Worm (Caenorhabditis elegans) whole organism, L2 larva: Measurements from ENCODE around the gene bud-31.

ENCODE experiments used
- C34F6.9 ChIP-seq: fragments of 150-350 bp; optimal IDR thresholded peaks from 2 replicates; lab custom pipeline; 2014; ENCODE audit warnings: missing biosample characterization, missing genetic modification characterization
- F13H6.1 ChIP-seq: sonication (generic microtip); optimal IDR thresholded peaks from 2 replicates; lab custom pipeline; 2016; ENCODE audit warnings: missing genetic modification characterization, missing compliant biosample characterization
- Y55F3AM.14 ChIP-seq: fragments of 200-800 bp; sonication (Bioruptor generic); optimal IDR thresholded peaks from 2 replicates; lab custom pipeline; 2018; ENCODE audit warnings: mild to moderate bottlenecking, missing genetic modification characterization, missing compliant biosample characterization
- alr-1 ChIP-seq: fragments of 150-350 bp; optimal IDR thresholded peaks from 2 replicates; lab custom pipeline; 2014; ENCODE audit warnings: missing biosample characterization, missing genetic modification characterization
- ama-1 ChIP-seq: fragments of 150-350 bp; optimal IDR thresholded peaks from 2 replicates; lab custom pipeline; 2018; ENCODE audit warnings: inconsistent platforms
- blmp-1 ChIP-seq: sonication (generic microtip); optimal IDR thresholded peaks from 2 replicates; lab custom pipeline; 2017; ENCODE audit warnings: missing genetic modification characterization, mild to moderate bottlenecking, missing compliant biosample characterization, antibody characterized with exemption, moderate library complexity; ENCODE audit not compliant: insufficient read depth
- ceh-16 ChIP-seq: fragments of 150-350 bp; optimal IDR thresholded peaks from 2 replicates; lab custom pipeline; 2014; ENCODE audit warnings: missing biosample characterization, missing genetic modification characterization
- ceh-82 ChIP-seq: fragments of 150-350 bp; optimal IDR thresholded peaks from 2 replicates; lab custom pipeline; 2014; ENCODE audit warnings: missing biosample characterization, missing genetic modification characterization
- crh-2 ChIP-seq: sonication (generic microtip); optimal IDR thresholded peaks from 2 replicates; lab custom pipeline; 2017; ENCODE audit warnings: missing biosample characterization, missing genetic modification characterization
- dmd-4 ChIP-seq: sonication (generic microtip); optimal IDR thresholded peaks from 2 replicates; lab custom pipeline; 2017; ENCODE audit warnings: missing biosample characterization, missing genetic modification characterization
- egl-27 ChIP-seq: sonication (generic microtip); optimal IDR thresholded peaks from 3 replicates; lab custom pipeline; 2017; ENCODE audit warnings: missing biosample characterization, missing genetic modification reagents, missing genetic modification characterization
- elt-1 ChIP-seq: fragments of 150-350 bp; optimal IDR thresholded peaks from 2 replicates; lab custom pipeline; 2014; ENCODE audit warnings: missing biosample characterization, missing genetic modification characterization
- fos-1 ChIP-seq: fragments of 150-350 bp; optimal IDR thresholded peaks from 2 replicates; lab custom pipeline; 2014; ENCODE audit warnings: missing biosample characterization, missing genetic modification characterization
- gmeb-1 ChIP-seq: fragments of 150-350 bp; optimal IDR thresholded peaks from 2 replicates; lab custom pipeline; 2014; ENCODE audit warnings: missing biosample characterization, missing genetic modification characterization
- lin-11 ChIP-seq: fragments of 150-350 bp; sonication (generic microtip); optimal IDR thresholded peaks from 2 replicates; lab custom pipeline; 2014; ENCODE audit warnings: missing biosample characterization, missing genetic modification characterization, inconsistent platforms, mixed read lengths
- lin-13 ChIP-seq: fragments of 150-350 bp; optimal IDR thresholded peaks from 2 replicates; lab custom pipeline; 2014; ENCODE audit warnings: missing biosample characterization, missing genetic modification reagents, missing genetic modification characterization
- lin-39 ChIP-seq: fragments of 150-350 bp; optimal IDR thresholded peaks from 2 replicates; lab custom pipeline; 2014; ENCODE audit warnings: missing biosample characterization, missing genetic modification reagents, missing genetic modification characterization
- lsy-2 ChIP-seq, 2 experiments: fragments of 150-350 bp in 1 of 2; sonication (generic microtip) in 1 of 2; optimal IDR thresholded peaks; 2 replicates each; lab custom pipeline; 2014 to 2017; ENCODE audit warnings: missing biosample characterization in 2 of 2, missing genetic modification characterization in 2 of 2
- mab-5 ChIP-seq: fragments of 150-350 bp; optimal IDR thresholded peaks from 2 replicates; lab custom pipeline; 2014; ENCODE audit warnings: missing biosample characterization, missing genetic modification characterization
- mdl-1 ChIP-seq, 2 experiments: fragments of 150-350 bp in 1 of 2; sonication (generic microtip) in 1 of 2; optimal IDR thresholded peaks; 2 replicates each; lab custom pipeline; 2017; ENCODE audit warnings: missing biosample characterization in 2 of 2, missing genetic modification characterization in 2 of 2
- nhr-10 ChIP-seq: sonication (generic microtip); optimal IDR thresholded peaks from 2 replicates; lab custom pipeline; 2017; ENCODE audit warnings: missing biosample characterization, missing genetic modification characterization
- nhr-11 ChIP-seq: fragments of 150-350 bp; optimal IDR thresholded peaks from 2 replicates; lab custom pipeline; 2014; ENCODE audit warnings: missing biosample characterization, missing genetic modification characterization
- nhr-129 ChIP-seq: fragments of 150-350 bp; optimal IDR thresholded peaks from 2 replicates; lab custom pipeline; 2014; ENCODE audit warnings: missing biosample characterization, missing genetic modification characterization
- nhr-21 ChIP-seq: fragments of 150-350 bp; optimal IDR thresholded peaks from 2 replicates; lab custom pipeline; 2014; ENCODE audit warnings: missing biosample characterization, missing genetic modification characterization
- nhr-23 ChIP-seq: fragments of 150-350 bp; optimal IDR thresholded peaks from 2 replicates; lab custom pipeline; 2014; ENCODE audit warnings: missing biosample characterization, missing genetic modification reagents, missing genetic modification characterization
- nhr-237 ChIP-seq: fragments of 150-350 bp; optimal IDR thresholded peaks from 2 replicates; lab custom pipeline; 2014; ENCODE audit warnings: missing biosample characterization, missing genetic modification characterization
- nhr-25 ChIP-seq: fragments of 150-350 bp; sonication (generic microtip); optimal IDR thresholded peaks from 3 replicates; lab custom pipeline; 2014; ENCODE audit warnings: missing biosample characterization, missing genetic modification characterization
- nhr-77 ChIP-seq: fragments of 150-350 bp; optimal IDR thresholded peaks from 2 replicates; lab custom pipeline; 2014; ENCODE audit warnings: missing biosample characterization, missing genetic modification characterization
- peb-1 ChIP-seq: fragments of 150-350 bp; optimal IDR thresholded peaks from 2 replicates; lab custom pipeline; 2014; ENCODE audit warnings: missing biosample characterization, missing genetic modification characterization
- sem-4 ChIP-seq: fragments of 150-350 bp; optimal IDR thresholded peaks from 2 replicates; lab custom pipeline; 2014; ENCODE audit warnings: missing biosample characterization, missing genetic modification reagents, missing genetic modification characterization
- skn-1 ChIP-seq: sonication (generic microtip); optimal IDR thresholded peaks from 2 replicates; lab custom pipeline; 2017; ENCODE audit warnings: missing biosample characterization, missing genetic modification characterization
- sma-3 ChIP-seq: sonication (generic microtip); optimal IDR thresholded peaks from 2 replicates; lab custom pipeline; 2016; ENCODE audit warnings: missing genetic modification reagents, missing genetic modification characterization, missing compliant biosample characterization
- sma-9 ChIP-seq, 2 experiments: fragments of 150-350 bp in 1 of 2; sonication (generic microtip) in 1 of 2; optimal IDR thresholded peaks; 2 replicates each; lab custom pipeline; 2014 to 2016; ENCODE audit warnings: missing genetic modification characterization in 2 of 2, mild to moderate bottlenecking in 1 of 2, missing biosample characterization in 1 of 2, missing compliant biosample characterization in 1 of 2, missing genetic modification reagents in 1 of 2, moderate library complexity in 1 of 2
- snpc-4 ChIP-seq: fragments of 150-350 bp; optimal IDR thresholded peaks from 2 replicates; lab custom pipeline; 2014; ENCODE audit warnings: missing biosample characterization, missing genetic modification characterization
- unc-62 ChIP-seq: fragments of 150-350 bp; optimal IDR thresholded peaks from 2 replicates; lab custom pipeline; 2014; ENCODE audit warnings: missing biosample characterization, missing genetic modification reagents, missing genetic modification characterization
- ztf-11 ChIP-seq: sonication (generic microtip); optimal IDR thresholded peaks from 2 replicates; lab custom pipeline; 2017; ENCODE audit warnings: missing biosample characterization, missing genetic modification characterization
- ztf-4 ChIP-seq: fragments of 150-350 bp; optimal IDR thresholded peaks from 2 replicates; lab custom pipeline; 2014; ENCODE audit warnings: missing biosample characterization, missing genetic modification characterization

The bud-31 gene

DNA sequence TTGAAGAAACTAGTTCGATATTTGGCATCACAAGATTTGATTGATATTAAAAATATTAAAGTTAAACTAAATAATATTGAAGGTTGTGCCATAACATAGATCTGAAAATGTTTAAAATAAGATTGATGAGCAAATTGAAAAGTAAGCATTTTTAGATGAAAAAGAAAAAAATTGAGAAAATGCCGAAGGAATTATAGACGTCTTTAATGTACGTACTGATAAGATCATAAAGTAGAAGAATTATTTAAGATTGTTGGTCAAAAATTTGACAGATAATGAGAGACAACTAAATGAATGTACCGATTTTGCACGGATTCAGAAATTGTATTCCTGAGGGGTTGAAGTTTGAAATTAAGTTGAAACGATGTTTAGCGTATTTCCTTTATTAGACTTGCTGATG, 23.9 kb upstream of the bud-31 start, which contains the start of gene ncx-7:
Gene ncx-7 (minus strand): TSS at position 101 of the 400 bp plus-strand sequence.
- TF ChIP-seq gmeb-1 (tag; lab: Kevin White, UChicago) (no peak), nhr-237 (tag; lab: Kevin White, UChicago) (no peak), Y55F3AM.14 (no peak)

DNA sequence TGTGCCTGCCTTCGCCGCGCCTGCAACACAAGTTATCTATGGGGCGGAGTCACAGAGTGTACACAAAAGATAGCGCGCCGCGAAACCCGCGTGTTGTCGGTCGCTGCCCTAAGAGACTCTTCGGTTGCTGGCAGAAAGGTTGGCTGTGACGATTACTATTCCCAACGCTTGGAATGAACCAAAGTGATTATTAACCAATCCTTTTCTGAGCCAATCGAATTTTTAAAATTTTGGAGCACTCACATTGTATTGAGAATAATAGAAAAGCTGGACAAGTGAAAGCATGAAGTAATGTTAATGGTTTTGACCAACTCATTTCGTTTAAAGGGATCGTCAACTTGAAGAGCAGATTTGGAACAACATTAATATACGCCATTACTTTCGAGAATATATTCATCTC, 20.9 kb upstream of the bud-31 start:
- no peak for TF ChIP-seq alr-1 (tag; lab: Kevin White, UChicago)
- TF ChIP-seq nhr-77 (tag; lab: Kevin White, UChicago), result peak; percentile 30
- TF ChIP-seq egl-27 (tag; lab: Kevin White, UChicago), result peak; percentile 22
- TF ChIP-seq gmeb-1 (tag; lab: Kevin White, UChicago), result peak; percentile 79
- no peak for TF ChIP-seq mab-5
- no peak for TF ChIP-seq sem-4 (tag; lab: Kevin White, UChicago)
- no peak for TF ChIP-seq nhr-11 (tag; lab: Kevin White, UChicago)
- TF ChIP-seq sma-9 (GFP tag; optimal IDR thresholded peaks at IDR 0.05; lab: Kevin White, UChicago), result peak; percentile 90
- no peak for TF ChIP-seq sma-9 (tag; optimal IDR thresholded peaks at IDR 0.05; lab: Kevin White, UChicago)
- TF ChIP-seq ceh-82, result no peak
- no peak for TF ChIP-seq peb-1 (tag; lab: Kevin White, UChicago)
- TF ChIP-seq mdl-1 (tag; optimal IDR thresholded peaks at IDR 0.05; lab: Kevin White, UChicago), result peak in 1 of 2 experiments; percentile 42
- TF ChIP-seq nhr-21 (tag; lab: Kevin White, UChicago), result peak; percentile 64
- peak; percentile 98 for TF ChIP-seq snpc-4 (tag; lab: Kevin White, UChicago)
- TF ChIP-seq nhr-25 (tag; lab: Kevin White, UChicago), result peak; percentile 53
- TF ChIP-seq nhr-10 (tag; lab: Kevin White, UChicago), result no peak
- TF ChIP-seq ztf-4 (tag; lab: Kevin White, UChicago), result no peak
- TF ChIP-seq fos-1 (tag; lab: Kevin White, UChicago), result peak; percentile 58
- TF ChIP-seq Y55F3AM.14, result peak; percentile 27
- TF ChIP-seq sma-3, result peak; percentile 85
- no peak for TF ChIP-seq unc-62 (GFP tag; lab: Kevin White, UChicago)
- TF ChIP-seq ceh-16 (tag; lab: Kevin White, UChicago), result peak; percentile 41
- peak; percentile 66 for TF ChIP-seq F13H6.1 (tag; lab: Kevin White, UChicago)
- peak; percentile 10 for TF ChIP-seq nhr-129 (tag; lab: Kevin White, UChicago)
- TF ChIP-seq crh-2 (tag; lab: Kevin White, UChicago), result peak; percentile 58
- peak; percentile 16 to 68 for TF ChIP-seq lsy-2 (tag; optimal IDR thresholded peaks at IDR 0.05; lab: Kevin White, UChicago)
- no peak for TF ChIP-seq lin-39 (tag; lab: Kevin White, UChicago)
- TF ChIP-seq lin-11 (tag; lab: Kevin White, UChicago), result peak; percentile 8
- peak; percentile 98 for TF ChIP-seq ama-1
- TF ChIP-seq skn-1, result no peak

DNA sequence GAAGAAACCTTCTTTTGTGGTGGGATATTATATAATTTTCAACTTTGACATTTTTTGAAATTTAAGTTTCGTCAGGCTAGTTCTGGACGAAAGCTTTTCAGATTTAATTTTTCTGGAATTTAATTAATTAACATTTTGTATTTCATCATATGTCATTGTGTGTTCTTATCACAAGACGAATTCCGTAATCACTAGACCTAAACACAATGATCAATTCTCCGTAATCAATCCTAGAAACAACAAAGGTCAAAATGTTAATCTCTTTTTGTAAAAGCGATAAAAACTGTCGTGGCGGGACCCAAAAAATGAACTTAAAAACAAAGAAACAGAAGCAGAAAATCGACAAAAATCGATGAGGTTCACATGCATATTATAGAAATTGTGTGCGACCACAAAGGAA, 18.4 kb upstream of the bud-31 start:
- TF ChIP-seq blmp-1 (tag; lab: Kevin White, UChicago) (no peak), unc-62 (GFP tag; lab: Kevin White, UChicago) (no peak), ceh-82 (no peak), sem-4 (tag; lab: Kevin White, UChicago) (no peak), fos-1 (tag; lab: Kevin White, UChicago) (peak; percentile 36), lin-13 (GFP tag; lab: Kevin White, UChicago) (no peak), crh-2 (tag; lab: Kevin White, UChicago) (peak; percentile 4), alr-1 (tag; lab: Kevin White, UChicago) (no peak), nhr-77 (tag; lab: Kevin White, UChicago) (no peak), ztf-11 (tag; lab: Kevin White, UChicago) (no peak), egl-27 (tag; lab: Kevin White, UChicago) (no peak), Y55F3AM.14 (no peak), dmd-4 (tag; lab: Kevin White, UChicago) (no peak), sma-9 (GFP tag; optimal IDR thresholded peaks at IDR 0.05; lab: Kevin White, UChicago) (peak; percentile 47), sma-9 (tag; optimal IDR thresholded peaks at IDR 0.05; lab: Kevin White, UChicago) (no peak), snpc-4 (tag; lab: Kevin White, UChicago) (no peak), ceh-16 (tag; lab: Kevin White, UChicago) (no peak), elt-1 (tag; lab: Kevin White, UChicago) (no peak), C34F6.9 (tag; lab: Kevin White, UChicago) (no peak), nhr-25 (tag; lab: Kevin White, UChicago) (no peak), nhr-23 (tag; lab: Kevin White, UChicago) (no peak)
